Worm (Caenorhabditis elegans) whole organism, early embryonic: ENCODE data around the gene C14E2.4.
A peak's percentile ranks its signal among the peaks of the same experiment; 100 is the strongest.

Experiments used
- B0310.2 ChIP-seq: sonication (generic microtip); optimal IDR thresholded peaks from 2 replicates; lab custom pipeline; 2016; ENCODE audit warnings: mild to moderate bottlenecking, missing genetic modification characterization, missing compliant biosample characterization
- F13C5.2 ChIP-seq: sonication (generic microtip); optimal IDR thresholded peaks from 2 replicates; lab custom pipeline; 2017; ENCODE audit warnings: mild to moderate bottlenecking, missing genetic modification characterization, inconsistent platforms, missing compliant biosample characterization
- aly-1 ChIP-seq: sonication (generic microtip); optimal IDR thresholded peaks from 2 replicates; lab custom pipeline; 2016; ENCODE audit warnings: missing genetic modification characterization, missing compliant biosample characterization
- ama-1 ChIP-seq: fragments of 150-350 bp; optimal IDR thresholded peaks from 2 replicates; lab custom pipeline; 2014
- ceh-13 ChIP-seq: fragments of 200-800 bp; sonication (Bioruptor generic); optimal IDR thresholded peaks from 2 replicates; lab custom pipeline; 2018; ENCODE audit warnings: mild to moderate bottlenecking, missing genetic modification characterization, missing compliant biosample characterization
- ceh-36 ChIP-seq: sonication (generic microtip); optimal IDR thresholded peaks from 2 replicates; lab custom pipeline; 2016; ENCODE audit warnings: missing genetic modification characterization, inconsistent platforms, missing compliant biosample characterization
- ets-7 ChIP-seq: sonication (generic microtip); optimal IDR thresholded peaks from 2 replicates; lab custom pipeline; 2016; ENCODE audit warnings: missing genotype, missing genetic modification characterization, missing compliant biosample characterization
- flt-1 ChIP-seq: fragments of 200-800 bp; sonication (Bioruptor generic); IDR thresholded peaks from 2 replicates; pipeline ENCODE4 v1.3.6; 2022; ENCODE audit warnings: missing genetic modification characterization, missing compliant biosample characterization
- hmbx-1 ChIP-seq: sonication (generic microtip); optimal IDR thresholded peaks from 2 replicates; lab custom pipeline; 2016; ENCODE audit warnings: mild to moderate bottlenecking, missing genetic modification characterization, missing compliant biosample characterization
- hmg-4 ChIP-seq: fragments of 200-800 bp; sonication (Bioruptor generic); optimal IDR thresholded peaks from 2 replicates; lab custom pipeline; 2018; ENCODE audit warnings: mild to moderate bottlenecking, missing genetic modification characterization, missing compliant biosample characterization
- hnd-1 ChIP-seq: sonication (generic microtip); optimal IDR thresholded peaks from 2 replicates; lab custom pipeline; 2016; ENCODE audit warnings: missing genetic modification characterization, missing compliant biosample characterization
- pes-1 ChIP-seq: fragments of 200-800 bp; sonication (Bioruptor generic); IDR thresholded peaks from 2 replicates; pipeline ENCODE4 v1.3.6; 2022; ENCODE audit warnings: missing genetic modification reagents, missing genetic modification characterization, missing compliant biosample characterization
- scrt-1 ChIP-seq: fragments of 200-800 bp; sonication (Bioruptor generic); IDR thresholded peaks from 2 replicates; pipeline ENCODE4 v1.3.6; 2022; ENCODE audit warnings: missing genetic modification characterization, missing compliant biosample characterization
- sea-1 ChIP-seq: fragments of 200-800 bp; sonication (Bioruptor generic); conservative IDR thresholded peaks from 2 replicates; pipeline ENCODE4 v1.3.6; 2022; ENCODE audit warnings: missing genetic modification characterization, missing compliant biosample characterization
- tbx-11 ChIP-seq: fragments of 200-800 bp; sonication (Bioruptor generic); IDR thresholded peaks from 2 replicates; pipeline ENCODE4 v1.3.6; 2022; ENCODE audit warnings: missing genetic modification characterization, missing compliant biosample characterization
- tbx-37 ChIP-seq: fragments of 200-800 bp; sonication (Bioruptor generic); conservative IDR thresholded peaks from 2 replicates; pipeline ENCODE4 v1.3.6; 2022; ENCODE audit warnings: missing genetic modification reagents, missing genetic modification characterization, missing compliant biosample characterization
- tra-4 ChIP-seq: sonication (generic microtip); optimal IDR thresholded peaks from 2 replicates; lab custom pipeline; 2017; ENCODE audit warnings: missing genetic modification characterization, missing compliant biosample characterization

The C14E2.4 gene

DNA sequence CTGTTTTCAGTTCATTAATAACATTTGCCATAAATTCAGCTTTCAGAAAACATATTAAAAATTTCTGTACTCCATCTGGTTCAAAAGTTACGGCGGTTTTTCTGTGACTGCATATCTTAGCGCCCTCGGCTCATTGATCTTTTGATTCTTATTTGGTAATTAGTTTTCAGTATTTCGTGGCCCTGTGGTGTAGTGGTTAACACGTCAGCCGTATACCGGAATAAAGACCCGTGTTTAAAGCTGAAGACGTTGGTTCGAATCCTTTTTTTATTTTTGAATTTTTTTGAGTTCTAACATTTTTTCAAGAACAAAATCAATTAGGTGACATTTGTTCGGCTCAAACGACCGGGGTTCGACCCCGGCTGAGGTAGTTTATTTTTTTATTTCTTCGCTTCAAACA, 9.3 kb upstream of the C14E2.4 start:
- TF ChIP-seq tbx-37 (GFP tag; lab: Robert Waterston, UW): no peak
- TF ChIP-seq scrt-1: no peak
- no peak for TF ChIP-seq F13C5.2 (tag; lab: Kevin White, UChicago)
- TF ChIP-seq ama-1 (lab: Kevin White, UChicago): no peak
- TF ChIP-seq hmg-4 (GFP tag; lab: Kevin White, UChicago): no peak
- TF ChIP-seq tra-4 (tag; lab: Kevin White, UChicago): no peak
- no peak for TF ChIP-seq ceh-36 (tag; lab: Kevin White, UChicago)
- no peak for TF ChIP-seq ets-7 (tag; lab: Kevin White, UChicago)
- TF ChIP-seq ceh-13 (GFP tag; lab: Kevin White, UChicago): no peak
- TF ChIP-seq tbx-11: no peak
- TF ChIP-seq hmbx-1 (tag; lab: Kevin White, UChicago): no peak
- TF ChIP-seq flt-1: no peak
- no peak for TF ChIP-seq sea-1
- TF ChIP-seq hnd-1 (tag; lab: Kevin White, UChicago): no peak

DNA sequence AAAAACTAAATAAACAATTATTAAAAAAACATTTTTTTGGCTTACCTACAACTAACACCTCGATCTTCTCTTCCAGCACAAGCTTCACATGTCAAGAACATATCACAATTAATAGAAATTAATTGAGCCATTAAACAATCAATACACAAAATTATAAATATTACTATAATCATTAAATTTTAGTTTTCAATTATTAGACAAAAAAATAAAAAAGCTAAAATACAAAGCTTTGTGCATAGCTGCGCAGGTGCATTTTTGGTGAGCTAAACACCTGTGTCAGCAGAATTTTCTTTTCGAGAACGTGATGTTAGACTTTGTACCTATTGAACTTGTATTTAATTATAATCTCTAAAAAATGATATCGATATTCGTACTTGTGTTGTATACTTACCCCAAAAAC, 8.8 kb upstream of the C14E2.4 start, which contains the start of gene C14E2.6:
Gene C14E2.6, minus strand, starts transcription at position 101 of the 400 bp plus-strand sequence.
- TF ChIP-seq ets-7 (tag; lab: Kevin White, UChicago) (no peak), tbx-37 (GFP tag; lab: Robert Waterston, UW) (no peak), pes-1 (no peak), ama-1 (lab: Kevin White, UChicago) (no peak), hmg-4 (GFP tag; lab: Kevin White, UChicago) (no peak), tbx-11 (no peak), ceh-36 (tag; lab: Kevin White, UChicago) (no peak), ceh-13 (GFP tag; lab: Kevin White, UChicago) (no peak), sea-1 (no peak), F13C5.2 (tag; lab: Kevin White, UChicago) (no peak), hmbx-1 (tag; lab: Kevin White, UChicago) (no peak)

DNA sequence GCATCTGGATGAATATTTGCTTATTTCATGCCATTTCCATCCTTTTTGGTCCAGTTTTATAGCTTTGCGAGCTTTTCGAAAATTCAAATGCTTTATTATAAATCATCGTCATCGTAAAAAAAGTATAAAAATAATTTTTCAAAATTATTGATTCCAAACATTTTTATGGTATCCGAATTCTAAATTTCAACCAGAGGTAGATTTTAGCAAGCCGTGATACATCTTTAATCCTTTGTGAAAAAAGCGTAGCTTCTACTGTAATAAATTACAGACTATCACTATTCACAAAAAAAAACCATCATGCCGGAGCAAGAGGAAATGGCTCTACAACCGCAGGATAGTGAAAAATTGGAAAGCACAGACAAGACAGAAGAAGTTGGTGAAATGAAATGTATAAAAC, 5.0 kb upstream of the C14E2.4 start, which contains the start of gene C14E2.1:
Gene C14E2.1, plus strand, starts transcription at position 301 of the 400 bp plus-strand sequence.
- no peak for TF ChIP-seq F13C5.2 (tag; lab: Kevin White, UChicago)

DNA sequence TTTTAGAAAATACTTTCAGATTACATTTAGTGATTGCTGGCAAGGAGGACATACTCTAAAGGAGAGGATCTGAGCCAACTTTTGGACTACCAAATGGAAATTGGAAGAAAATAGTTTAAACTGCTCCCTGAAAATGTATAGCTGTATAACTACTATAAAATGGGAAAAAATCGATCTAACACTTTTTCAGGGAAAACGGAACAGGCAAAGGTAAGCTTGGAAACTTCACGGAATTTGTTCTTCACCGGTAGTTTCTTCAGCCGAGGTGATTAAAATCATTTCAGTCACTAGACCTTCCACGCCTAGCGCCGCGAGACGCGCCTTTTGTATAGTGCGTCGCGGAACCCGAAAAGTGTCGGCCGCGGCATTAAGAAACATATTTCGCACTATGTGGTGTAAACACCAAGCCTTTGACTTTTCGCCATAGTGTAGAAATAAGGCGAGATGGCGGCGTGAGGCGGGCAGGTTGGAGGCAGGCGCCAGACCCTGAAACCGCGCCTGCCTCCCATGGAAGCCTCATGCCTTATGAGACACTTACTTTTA, 4.2 kb upstream of the C14E2.4 start, which contains the start of gene C14E2.5:
Gene C14E2.5, minus strand, starts transcription at position 51 of the 543 bp plus-strand sequence.
- TF ChIP-seq scrt-1 (no peak), hmg-4 (GFP tag; lab: Kevin White, UChicago) (no peak), ets-7 (tag; lab: Kevin White, UChicago) (no peak), aly-1 (no peak), pes-1 (no peak), tbx-37 (GFP tag; lab: Robert Waterston, UW) (no peak), tbx-11 (no peak), ama-1 (lab: Kevin White, UChicago) (no peak), hnd-1 (tag; lab: Kevin White, UChicago) (no peak), B0310.2 (tag; lab: Kevin White, UChicago) (no peak), ceh-13 (GFP tag; lab: Kevin White, UChicago) (no peak), hmbx-1 (tag; lab: Kevin White, UChicago) (no peak), flt-1 (no peak), sea-1 (no peak), tra-4 (tag; lab: Kevin White, UChicago) (no peak)

DNA sequence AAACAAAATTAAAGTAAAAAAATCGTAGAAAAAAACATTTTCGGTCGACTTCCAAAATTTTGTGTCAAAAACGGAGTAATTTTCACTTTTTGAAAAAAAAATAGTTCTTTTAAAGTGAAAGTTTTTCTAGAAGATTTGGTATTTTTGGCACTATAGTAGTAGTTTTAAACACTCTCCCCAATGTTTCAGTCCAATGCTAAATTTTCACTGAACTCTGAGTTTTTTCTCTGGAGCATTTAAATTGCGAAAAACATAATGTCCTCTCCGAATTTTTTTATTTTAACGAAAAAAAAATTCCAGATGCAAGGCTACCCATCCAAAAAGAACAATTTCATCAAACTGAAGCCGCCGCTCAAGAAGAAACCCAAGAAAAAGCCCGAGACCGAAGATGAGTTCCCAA, 5.0 kb downstream of the C14E2.4 start, which contains the start of gene C14E2.7:
Gene C14E2.7, plus strand, starts transcription at position 301 of the 400 bp plus-strand sequence.
- TF ChIP-seq sea-1 (no peak), tbx-37 (GFP tag; lab: Robert Waterston, UW) (no peak), pes-1 (no peak), flt-1 (no peak), tra-4 (tag; lab: Kevin White, UChicago) (no peak), ets-7 (tag; lab: Kevin White, UChicago) (no peak)

DNA sequence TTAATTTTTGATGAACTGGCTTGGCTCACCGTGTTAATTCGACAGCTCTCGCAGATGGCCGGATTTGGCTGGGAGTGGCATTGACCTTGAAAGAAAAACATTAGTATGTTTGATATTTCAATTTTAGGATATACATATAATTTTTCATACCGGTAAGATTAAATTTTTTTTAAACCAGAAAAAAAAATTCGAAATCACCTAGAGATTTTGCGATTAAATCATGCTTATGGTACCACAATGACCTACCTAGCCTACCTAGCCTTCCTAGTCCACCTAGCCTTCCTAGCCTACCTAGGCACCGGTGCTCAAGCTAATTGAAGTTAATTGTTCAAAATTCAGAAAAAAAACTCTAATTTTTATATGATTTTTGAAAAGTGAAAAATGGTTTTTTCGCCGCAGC, 9.7 kb downstream of the C14E2.4 start, which contains the start of gene C14E2.3:
Gene C14E2.3, minus strand, starts transcription at position 101 of the 400 bp plus-strand sequence.
- TF ChIP-seq B0310.2 (tag; lab: Kevin White, UChicago) (no peak), flt-1 (no peak), hnd-1 (tag; lab: Kevin White, UChicago) (no peak), tbx-37 (GFP tag; lab: Robert Waterston, UW) (no peak), tra-4 (tag; lab: Kevin White, UChicago) (no peak), tbx-11 (no peak), ceh-36 (tag; lab: Kevin White, UChicago) (no peak), aly-1 (no peak), ama-1 (lab: Kevin White, UChicago) (no peak), ceh-13 (GFP tag; lab: Kevin White, UChicago) (no peak), ets-7 (tag; lab: Kevin White, UChicago) (no peak), scrt-1 (no peak), hmg-4 (GFP tag; lab: Kevin White, UChicago) (no peak), hmbx-1 (tag; lab: Kevin White, UChicago) (no peak), pes-1 (no peak), sea-1 (no peak), F13C5.2 (tag; lab: Kevin White, UChicago) (no peak)

DNA sequence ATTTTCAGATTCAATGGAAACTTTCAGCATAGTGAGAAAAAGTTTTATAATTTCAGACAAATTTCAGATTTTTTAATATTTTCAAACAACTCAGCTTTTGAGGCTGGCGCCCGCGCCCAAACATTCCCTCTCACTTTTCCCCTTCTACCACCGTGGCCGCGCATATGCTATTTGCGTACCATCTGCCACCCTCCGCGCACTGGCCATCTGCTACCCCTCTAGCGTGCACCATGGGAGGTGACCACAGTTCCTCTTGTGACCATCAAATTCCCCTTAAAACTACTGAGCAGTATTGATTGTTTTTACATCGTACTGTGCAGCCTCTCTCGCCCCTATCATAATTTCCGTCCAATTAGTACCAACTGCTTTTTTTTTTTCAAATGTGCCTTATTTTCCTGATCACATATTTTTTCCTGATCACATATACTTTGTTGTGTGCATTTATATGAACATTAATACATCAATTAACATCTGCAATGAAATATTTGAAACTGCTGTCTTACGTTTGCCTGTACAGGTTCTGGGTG, 20.1 kb downstream of the C14E2.4 start, which contains the start of gene C14E2.11:
Gene C14E2.11, plus strand, starts transcription at position 477 of the 527 bp plus-strand sequence.
- TF ChIP-seq hnd-1 (tag; lab: Kevin White, UChicago) (no peak), hmg-4 (GFP tag; lab: Kevin White, UChicago) (peak; percentile 31)

DNA sequence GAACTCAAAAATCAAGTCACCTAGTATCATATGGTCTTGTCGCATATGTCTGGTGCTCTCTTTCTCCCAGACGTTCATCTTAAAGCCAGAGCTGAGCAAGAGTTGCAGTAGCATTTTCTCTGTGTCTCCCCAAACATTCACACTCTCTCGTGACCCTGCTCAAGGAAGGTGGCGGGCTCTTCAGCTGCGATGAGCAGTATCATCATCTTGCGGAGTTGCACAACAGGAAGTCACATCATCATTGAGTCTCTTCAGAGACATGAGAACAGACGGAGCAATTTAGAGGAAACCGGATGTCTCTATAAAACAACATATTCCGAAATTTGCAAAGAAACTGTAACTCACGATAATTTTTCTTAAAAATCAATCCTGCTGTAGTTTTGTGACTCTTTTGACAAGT, 22.6 kb downstream of the C14E2.4 start:
- TF ChIP-seq pes-1 (no peak), ets-7 (tag; lab: Kevin White, UChicago) (no peak), tbx-37 (GFP tag; lab: Robert Waterston, UW) (no peak), tra-4 (tag; lab: Kevin White, UChicago) (no peak), hmg-4 (GFP tag; lab: Kevin White, UChicago) (no peak), ceh-36 (tag; lab: Kevin White, UChicago) (no peak)
